Fruit fly (Drosophila melanogaster): Measurements from ENCODE around the gene CG43841.

CG43841 gene

dm6 chrX:18439367-18439766 is at the start of gene CG43841:
CG43841 (plus strand) TSS chrX:18439667.
- TF ChIP-seq Ets98B (GFP tag; IDR thresholded peaks at IDR 0.05), result no peak
- TF ChIP-seq CG4496 (GFP tag; IDR thresholded peaks at IDR 0.05), result no peak
- TF ChIP-seq Pif1B (GFP tag; optimal IDR thresholded peaks at IDR 0.05), result no peak
- TF ChIP-seq CG15710 (tag; optimal IDR thresholded peaks at IDR 0.05), result no peak
- no peak for TF ChIP-seq CG34367 (tag; optimal IDR thresholded peaks at IDR 0.05)
- TF ChIP-seq CG9948 (tag; optimal IDR thresholded peaks at IDR 0.05), result no peak
- no peak for TF ChIP-seq CG8301 (tag; optimal IDR thresholded peaks at IDR 0.05)
- TF ChIP-seq CG13204 (GFP tag; optimal IDR thresholded peaks at IDR 0.05), result no peak
- TF ChIP-seq CG17806 (tag; optimal IDR thresholded peaks at IDR 0.05), result no peak
- TF ChIP-seq CG8159 (tag; optimal IDR thresholded peaks at IDR 0.05), result no peak
- TF ChIP-seq CG10348 (GFP tag; IDR thresholded peaks at IDR 0.05), result no peak
- no peak for TF ChIP-seq Pif1A (GFP tag; optimal IDR thresholded peaks at IDR 0.05)

- TF ChIP-seq CG9948 (tag; optimal IDR thresholded peaks at IDR 0.05) (no peak), CG8301 (tag; optimal IDR thresholded peaks at IDR 0.05) (no peak), EcR (GFP tag; optimal IDR thresholded peaks at IDR 0.05) (peak; percentile 75), CG17806 (tag; optimal IDR thresholded peaks at IDR 0.05) (no peak)
Measured at dm6 chrX:18395157-18395556, 44.3 kb upstream of the CG43841 start.

DNA sequence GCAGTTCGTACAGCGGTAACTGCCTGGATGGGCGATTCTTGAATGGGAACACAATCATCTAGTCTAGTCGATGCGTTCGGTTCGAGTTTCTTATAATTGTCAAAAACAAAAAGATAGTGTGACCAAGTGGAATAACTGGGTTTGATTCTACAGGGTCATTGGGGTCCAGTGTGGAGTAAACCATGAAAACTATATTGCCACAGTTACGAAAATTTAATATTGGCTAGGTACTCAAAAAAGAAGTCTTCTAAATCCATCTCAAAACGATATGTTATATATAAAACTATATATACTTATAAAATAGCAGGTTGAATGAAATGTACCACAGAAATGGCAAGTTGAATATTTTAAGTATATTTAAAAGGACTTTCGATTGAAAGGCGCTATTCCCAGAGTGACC is 39.5 kb upstream of the CG43841 start, which contains the start of gene CG34328:
TSS of gene CG34328 (minus strand) at position 101 of the 400 bp plus-strand sequence.
- TF ChIP-seq CG15710 (tag; optimal IDR thresholded peaks at IDR 0.05) (no peak), CG8159 (tag; optimal IDR thresholded peaks at IDR 0.05) (no peak), Pif1B (GFP tag; optimal IDR thresholded peaks at IDR 0.05) (no peak), fd96Ca (GFP tag; IDR thresholded peaks at IDR 0.05) (no peak), rn (GFP tag; IDR thresholded peaks at IDR 0.05) (no peak), CG14655 (GFP tag; optimal IDR thresholded peaks at IDR 0.05) (no peak), CG34367 (tag; optimal IDR thresholded peaks at IDR 0.05) (no peak), CG10348 (GFP tag; IDR thresholded peaks at IDR 0.05) (no peak), gl (tag; optimal IDR thresholded peaks at IDR 0.05) (no peak), CG12605 (GFP tag; IDR thresholded peaks at IDR 0.05) (no peak), CG32121 (GFP tag; IDR thresholded peaks at IDR 0.05) (no peak), Pif1A (GFP tag; optimal IDR thresholded peaks at IDR 0.05) (no peak), CG4496 (GFP tag; IDR thresholded peaks at IDR 0.05) (no peak), CG9948 (tag; optimal IDR thresholded peaks at IDR 0.05) (no peak), Ets98B (GFP tag; IDR thresholded peaks at IDR 0.05) (no peak), CG17806 (tag; optimal IDR thresholded peaks at IDR 0.05) (no peak)

dm6 chrX:18402564-18402963 is 36.9 kb upstream of the CG43841 start:
- no peak for TF ChIP-seq gl (tag; optimal IDR thresholded peaks at IDR 0.05)
- no peak for TF ChIP-seq CG9948 (tag; optimal IDR thresholded peaks at IDR 0.05)
- no peak for TF ChIP-seq CG10348 (GFP tag; IDR thresholded peaks at IDR 0.05)
- TF ChIP-seq D1 (tag; optimal IDR thresholded peaks at IDR 0.05), result no peak
- TF ChIP-seq Snoo (tag; optimal IDR thresholded peaks at IDR 0.05), result no peak
- no peak for TF ChIP-seq CG12605 (GFP tag; IDR thresholded peaks at IDR 0.05)
- no peak for TF ChIP-seq CG13204 (GFP tag; optimal IDR thresholded peaks at IDR 0.05)
- no peak for TF ChIP-seq Ets98B (GFP tag; IDR thresholded peaks at IDR 0.05)

- TF ChIP-seq Ets98B (GFP tag; IDR thresholded peaks at IDR 0.05) (0 out of 2 replicates have a peak, but pooled peaks have one; percentile 31), EcR (GFP tag; optimal IDR thresholded peaks at IDR 0.05) (peak; percentile 59), CG17806 (tag; optimal IDR thresholded peaks at IDR 0.05) (no peak), D1 (tag; optimal IDR thresholded peaks at IDR 0.05) (no peak), CG34367 (tag; optimal IDR thresholded peaks at IDR 0.05) (no peak), rn (GFP tag; IDR thresholded peaks at IDR 0.05) (no peak), CG14655 (GFP tag; optimal IDR thresholded peaks at IDR 0.05) (no peak)
Measured at dm6 chrX:18404150-18404631, 35.3 kb upstream of the CG43841 start.

DNA sequence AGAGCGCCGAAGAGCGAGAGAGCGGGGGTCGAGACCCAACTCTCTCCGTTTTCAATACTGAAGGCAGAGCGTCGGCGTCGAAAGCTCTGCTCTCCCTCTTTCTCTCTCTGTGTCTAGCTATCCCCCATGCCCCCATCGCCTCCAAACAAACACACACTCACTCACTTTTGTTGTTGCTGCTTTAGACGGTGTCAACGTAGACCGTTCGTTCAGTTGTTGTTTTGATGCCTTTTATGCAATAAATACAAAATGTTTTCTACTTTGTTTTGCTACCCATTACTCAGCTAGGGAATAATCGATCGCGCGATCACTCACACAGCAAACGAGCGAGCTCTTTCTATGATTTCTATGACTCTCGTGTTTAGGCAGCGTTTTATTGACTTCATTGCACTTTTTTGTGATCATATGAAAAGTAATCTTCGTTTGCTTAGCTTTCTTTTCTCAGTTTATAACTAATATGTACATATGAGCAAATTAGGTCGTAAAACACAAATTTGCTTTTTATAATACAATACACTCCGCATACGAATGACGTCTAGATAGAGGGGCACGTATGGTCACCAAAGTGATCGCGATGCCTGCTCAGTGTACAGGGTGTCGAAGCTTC is 34.7 kb upstream of the CG43841 start:
- peak; percentile 75 for TF ChIP-seq CG14655 (GFP tag; optimal IDR thresholded peaks at IDR 0.05)
- TF ChIP-seq CG8159 (tag; optimal IDR thresholded peaks at IDR 0.05), result peak; percentile 15
- TF ChIP-seq fd96Ca (GFP tag; IDR thresholded peaks at IDR 0.05), result no peak; the same call in 2 of the 3 replicates
- TF ChIP-seq CG10348 (GFP tag; IDR thresholded peaks at IDR 0.05), result no peak
- TF ChIP-seq D1 (tag; optimal IDR thresholded peaks at IDR 0.05), result no peak
- TF ChIP-seq CG9948 (tag; optimal IDR thresholded peaks at IDR 0.05), result peak; percentile 44
- no peak for TF ChIP-seq CG13204 (GFP tag; optimal IDR thresholded peaks at IDR 0.05)
- no peak for TF ChIP-seq rn (GFP tag; IDR thresholded peaks at IDR 0.05)
- TF ChIP-seq CG15710 (tag; optimal IDR thresholded peaks at IDR 0.05), result peak; percentile 13
- TF ChIP-seq Pif1B (GFP tag; optimal IDR thresholded peaks at IDR 0.05), result no peak
- TF ChIP-seq EcR (GFP tag; optimal IDR thresholded peaks at IDR 0.05), result peak; percentile 35
- TF ChIP-seq CG8301 (tag; optimal IDR thresholded peaks at IDR 0.05), result peak; percentile 51
- peak; percentile 61 for TF ChIP-seq CG12605 (GFP tag; IDR thresholded peaks at IDR 0.05)
- TF ChIP-seq CG32121 (GFP tag; IDR thresholded peaks at IDR 0.05), result 0 out of 2 replicates have a peak, but pooled peaks have one; percentile 8
- peak; percentile 36; the same call in 1 of the 3 replicates for TF ChIP-seq CG4496 (GFP tag; IDR thresholded peaks at IDR 0.05)
- TF ChIP-seq CG17806 (tag; optimal IDR thresholded peaks at IDR 0.05), result no peak
- TF ChIP-seq CG34367 (tag; optimal IDR thresholded peaks at IDR 0.05), result no peak
- peak; percentile 6 for TF ChIP-seq gl (tag; optimal IDR thresholded peaks at IDR 0.05)
- no peak; the same call in 1 of the 2 replicates for TF ChIP-seq Ets98B (GFP tag; IDR thresholded peaks at IDR 0.05)
- no peak for TF ChIP-seq Snoo (tag; optimal IDR thresholded peaks at IDR 0.05)

Measured in whole organism, pupa.